Fruit fly (Drosophila melanogaster) whole organism, embryonic: ENCODE data around the gene CG33108.

ENCODE experiments used
- Asciz ChIP-seq: fragments of 200-800 bp; sonication (Bioruptor generic); optimal IDR thresholded peaks from 2 replicates; lab custom pipeline; 2017; ENCODE audit warnings: missing biosample characterization, mild to moderate bottlenecking, missing genetic modification characterization, missing genetic modification reagents
- BEAF-32 ChIP-seq: fragments of 200-800 bp; sonication (Bioruptor generic); optimal IDR thresholded peaks from 3 replicates; lab custom pipeline; 2017; ENCODE audit warnings: missing biosample characterization, missing genetic modification characterization, mild to moderate bottlenecking, moderate library complexity, missing genetic modification reagents
- Blimp-1 ChIP-seq: fragments of 200-800 bp; sonication (Bioruptor generic); optimal IDR thresholded peaks from 3 replicates; lab custom pipeline; 2018; ENCODE audit warnings: missing biosample characterization, missing genetic modification characterization, mild to moderate bottlenecking, moderate library complexity, missing genetic modification reagents
- CG11695 ChIP-seq: fragments of 200-800 bp; sonication (Bioruptor generic); IDR thresholded peaks from 3 replicates; pipeline ENCODE4 v1.3.6; 2022; ENCODE audit warnings: missing biosample characterization, missing genetic modification characterization
- CG11696 ChIP-seq: fragments of 200-800 bp; sonication (Bioruptor generic); IDR thresholded peaks from 2 replicates; pipeline ENCODE4 v1.3.6; 2022; ENCODE audit warnings: missing biosample characterization, missing genetic modification characterization
- CG12104 ChIP-seq: fragments of 200-800 bp; sonication (Bioruptor generic); optimal IDR thresholded peaks from 3 replicates; lab custom pipeline; 2016; ENCODE audit warnings: missing biosample characterization, missing genetic modification characterization
- CG12659 ChIP-seq: fragments of 200-800 bp; sonication (Bioruptor generic); optimal IDR thresholded peaks from 3 replicates; lab custom pipeline; 2017; ENCODE audit warnings: mild to moderate bottlenecking, missing biosample characterization, missing genetic modification reagents, missing genetic modification characterization
- CG13775 ChIP-seq: fragments of 200-800 bp; sonication (Bioruptor generic); optimal IDR thresholded peaks from 3 replicates; lab custom pipeline; 2017; ENCODE audit warnings: missing biosample characterization, mild to moderate bottlenecking, missing genetic modification characterization
- CG15479 ChIP-seq: fragments of 200-800 bp; sonication (Bioruptor generic); optimal IDR thresholded peaks from 3 replicates; lab custom pipeline; 2019; ENCODE audit warnings: missing biosample characterization, mild to moderate bottlenecking, missing genetic modification characterization, moderate library complexity
- CG15514 ChIP-seq: fragments of 200-800 bp; sonication (Bioruptor generic); optimal IDR thresholded peaks from 3 replicates; lab custom pipeline; 2017; ENCODE audit warnings: missing biosample characterization, missing genetic modification characterization, mild to moderate bottlenecking, moderate library complexity, missing genetic modification reagents
- CG17568 ChIP-seq: fragments of 200-800 bp; sonication (Bioruptor generic); optimal IDR thresholded peaks from 2 replicates; lab custom pipeline; 2018; ENCODE audit warnings: missing biosample characterization, mild to moderate bottlenecking, missing genetic modification characterization, moderate library complexity
- CG2129 ChIP-seq: fragments of 200-800 bp; sonication (Bioruptor generic); IDR thresholded peaks from 2 replicates; pipeline ENCODE4 v1.3.6; 2022; ENCODE audit warnings: missing biosample characterization, missing genetic modification characterization; ENCODE audit not compliant: partially characterized antibody
- CG31365 ChIP-seq: fragments of 200-800 bp; sonication (Bioruptor generic); optimal IDR thresholded peaks from 2 replicates; lab custom pipeline; 2018; ENCODE audit warnings: missing biosample characterization, mild to moderate bottlenecking, missing genetic modification characterization
- CG4404 ChIP-seq: fragments of 200-800 bp; sonication (Bioruptor generic); IDR thresholded peaks from 2 replicates; pipeline ENCODE4 v1.3.6; 2022; ENCODE audit warnings: missing biosample characterization, missing genetic modification characterization
- CG4820 ChIP-seq: fragments of 200-800 bp; sonication (Bioruptor generic); optimal IDR thresholded peaks from 3 replicates; lab custom pipeline; 2016; ENCODE audit warnings: missing biosample characterization, missing genetic modification characterization
- CG9215 ChIP-seq: fragments of 200-800 bp; sonication (Bioruptor generic); IDR thresholded peaks from 2 replicates; pipeline ENCODE4 v1.3.6; 2022; ENCODE audit warnings: missing biosample characterization, missing genetic modification characterization
- CkIIα-i1 ChIP-seq: fragments of 200-800 bp; sonication (Bioruptor generic); IDR thresholded peaks from 2 replicates; pipeline ENCODE4 v1.3.6; 2022; ENCODE audit warnings: missing biosample characterization, missing genetic modification characterization
- Dad ChIP-seq: fragments of 200-800 bp; sonication (Bioruptor generic); optimal IDR thresholded peaks from 3 replicates; lab custom pipeline; 2016; ENCODE audit warnings: missing biosample characterization, missing genetic modification characterization
- Doc3 ChIP-seq: fragments of 200-800 bp; sonication (Bioruptor generic); IDR thresholded peaks from 3 replicates; pipeline ENCODE4 v1.3.6; 2022; ENCODE audit warnings: missing biosample characterization, missing genetic modification characterization; ENCODE audit not compliant: partially characterized antibody
- ERR ChIP-seq: fragments of 200-800 bp; sonication (Bioruptor generic); optimal IDR thresholded peaks from 2 replicates; lab custom pipeline; 2016; ENCODE audit warnings: missing biosample characterization, missing genetic modification characterization
- Eip74EF ChIP-seq, 2 experiments: fragments of 200-800 bp in 1 of 2; fragments of >200 bp in 1 of 2; sonication (Bioruptor generic) in 1 of 2; optimal IDR thresholded peaks; 2 replicates each; lab custom pipeline; 2017 to 2019; ENCODE audit warnings: missing biosample characterization in 2 of 2, missing genetic modification characterization in 2 of 2, mild to moderate bottlenecking in 1 of 2, moderate library complexity in 1 of 2
- Gsc ChIP-seq: fragments of 200-800 bp; sonication (Bioruptor generic); IDR thresholded peaks from 2 replicates; pipeline ENCODE4 v1.3.6; 2022; ENCODE audit warnings: missing biosample characterization, missing genetic modification characterization
- Lhr ChIP-seq: fragments of 200-800 bp; sonication (Bioruptor generic); optimal IDR thresholded peaks from 3 replicates; lab custom pipeline; 2017; ENCODE audit warnings: mild to moderate bottlenecking, missing biosample characterization, missing genetic modification reagents, missing genetic modification characterization
- Opbp ChIP-seq: fragments of 200-800 bp; sonication (Bioruptor generic); IDR thresholded peaks from 3 replicates; pipeline ENCODE4 v1.3.6; 2022; ENCODE audit warnings: missing biosample characterization, missing genetic modification characterization; ENCODE audit not compliant: partially characterized antibody
- Optix ChIP-seq: fragments of 200-800 bp; sonication (Bioruptor generic); IDR thresholded peaks from 3 replicates; pipeline ENCODE4 v1.3.6; 2022; ENCODE audit warnings: missing biosample characterization, missing genetic modification characterization
- Side ChIP-seq: fragments of 200-800 bp; sonication (Bioruptor generic); optimal IDR thresholded peaks from 2 replicates; lab custom pipeline; 2016; ENCODE audit warnings: missing biosample characterization, missing genetic modification characterization
- Tbp ChIP-seq: fragments of >200 bp; optimal IDR thresholded peaks from 2 replicates; lab custom pipeline; 2018; ENCODE audit warnings: missing biosample characterization, missing genetic modification characterization
- ap ChIP-seq: fragments of 200-800 bp; sonication (Bioruptor generic); IDR thresholded peaks from 2 replicates; pipeline ENCODE4 v1.3.6; 2022; ENCODE audit warnings: missing biosample characterization, missing genetic modification characterization
- crol ChIP-seq: fragments of 200-800 bp; sonication (Bioruptor generic); IDR thresholded peaks from 2 replicates; pipeline ENCODE4 v1.3.6; 2022; ENCODE audit warnings: missing biosample characterization, missing genetic modification characterization
- emc ChIP-seq: fragments of 200-800 bp; sonication (Bioruptor generic); optimal IDR thresholded peaks from 2 replicates; lab custom pipeline; 2016; ENCODE audit warnings: missing biosample characterization, missing genetic modification characterization
- ftz-f1 ChIP-seq: fragments of 200-800 bp; sonication (Bioruptor generic); optimal IDR thresholded peaks from 2 replicates; lab custom pipeline; 2016; ENCODE audit warnings: missing biosample characterization, missing genetic modification characterization
- hkb ChIP-seq, 2 experiments: fragments of 200-800 bp in 1 of 2; fragments of >200 bp in 1 of 2; sonication (Bioruptor generic) in 1 of 2; IDR thresholded peaks in 1 of 2; optimal IDR thresholded peaks in 1 of 2; 2 replicates each; pipeline versions ENCODE4 v1.3.6 to Lab custom; 2017 to 2022; ENCODE audit warnings: missing biosample characterization in 1 of 2, missing genetic modification characterization in 1 of 2
- hth ChIP-seq: fragments of >200 bp; optimal IDR thresholded peaks from 2 replicates; lab custom pipeline; 2017; ENCODE audit warnings: inconsistent platforms
- kah ChIP-seq: fragments of 200-800 bp; sonication (Bioruptor generic); optimal IDR thresholded peaks from 2 replicates; lab custom pipeline; 2018; ENCODE audit warnings: missing biosample characterization, mild to moderate bottlenecking, missing genetic modification characterization
- lilli ChIP-seq: fragments of 200-800 bp; sonication (Bioruptor generic); optimal IDR thresholded peaks from 3 replicates; lab custom pipeline; 2016; ENCODE audit warnings: missing biosample characterization, missing genetic modification characterization
- nau ChIP-seq: fragments of 200-800 bp; sonication (Bioruptor generic); optimal IDR thresholded peaks from 3 replicates; lab custom pipeline; 2017; ENCODE audit warnings: missing biosample characterization, mild to moderate bottlenecking, missing genetic modification characterization, missing genetic modification reagents
- nom ChIP-seq: fragments of 200-800 bp; sonication (Bioruptor generic); optimal IDR thresholded peaks from 2 replicates; lab custom pipeline; 2017; ENCODE audit warnings: missing biosample characterization, missing genetic modification characterization, mild to moderate bottlenecking, moderate library complexity, missing genetic modification reagents
- p53 ChIP-seq: fragments of 200-800 bp; sonication (Bioruptor generic); optimal IDR thresholded peaks from 2 replicates; lab custom pipeline; 2016; ENCODE audit warnings: missing biosample characterization, missing genetic modification characterization
- sc ChIP-seq, 3 experiments: fragments of >200 bp in 2 of 3; fragments of 200-800 bp in 1 of 3; sonication (Bioruptor generic) in 1 of 3; optimal IDR thresholded peaks; 2 replicates in 2 of 3; 3 replicates in 1 of 3; lab custom pipeline; 2017; ENCODE audit warnings: mild to moderate bottlenecking in 1 of 3, missing biosample characterization in 1 of 3, missing genetic modification characterization in 1 of 3, missing genetic modification reagents in 1 of 3
- sd ChIP-seq: fragments of 200-800 bp; sonication (Bioruptor generic); optimal IDR thresholded peaks from 3 replicates; lab custom pipeline; 2018; ENCODE audit warnings: missing biosample characterization, mild to moderate bottlenecking, missing genetic modification characterization, moderate library complexity
- shn ChIP-seq: fragments of 200-800 bp; sonication (Bioruptor generic); optimal IDR thresholded peaks from 3 replicates; lab custom pipeline; 2016; ENCODE audit warnings: missing biosample characterization, missing genetic modification characterization
- sna ChIP-seq: fragments of 200-800 bp; sonication (Bioruptor generic); IDR thresholded peaks from 2 replicates; pipeline ENCODE4 v1.3.6; 2022; ENCODE audit warnings: missing biosample characterization, missing genetic modification characterization; ENCODE audit not compliant: partially characterized antibody
- sqz ChIP-seq: fragments of 200-800 bp; sonication (Bioruptor generic); optimal IDR thresholded peaks from 3 replicates; lab custom pipeline; 2018; ENCODE audit warnings: missing biosample characterization, mild to moderate bottlenecking, missing genetic modification characterization
- ssp ChIP-seq: fragments of 200-800 bp; sonication (Bioruptor generic); IDR thresholded peaks from 2 replicates; pipeline ENCODE4 v1.3.6; 2022; ENCODE audit warnings: missing biosample characterization, missing genetic modification characterization
- zen2 ChIP-seq: fragments of 200-800 bp; sonication (Bioruptor generic); IDR thresholded peaks from 3 replicates; pipeline ENCODE4 v1.3.6; 2022; ENCODE audit warnings: missing biosample characterization, missing genetic modification characterization; ENCODE audit not compliant: partially characterized antibody
- zfh1 ChIP-seq: fragments of 200-800 bp; sonication (Bioruptor generic); IDR thresholded peaks from 3 replicates; pipeline ENCODE4 v1.3.6; 2022; ENCODE audit warnings: missing biosample characterization, missing genetic modification characterization
- zfh2 ChIP-seq: fragments of 200-800 bp; sonication (Bioruptor generic); optimal IDR thresholded peaks from 2 replicates; lab custom pipeline; 2016; ENCODE audit warnings: missing biosample characterization, missing genetic modification characterization

The CG33108 gene

DNA sequence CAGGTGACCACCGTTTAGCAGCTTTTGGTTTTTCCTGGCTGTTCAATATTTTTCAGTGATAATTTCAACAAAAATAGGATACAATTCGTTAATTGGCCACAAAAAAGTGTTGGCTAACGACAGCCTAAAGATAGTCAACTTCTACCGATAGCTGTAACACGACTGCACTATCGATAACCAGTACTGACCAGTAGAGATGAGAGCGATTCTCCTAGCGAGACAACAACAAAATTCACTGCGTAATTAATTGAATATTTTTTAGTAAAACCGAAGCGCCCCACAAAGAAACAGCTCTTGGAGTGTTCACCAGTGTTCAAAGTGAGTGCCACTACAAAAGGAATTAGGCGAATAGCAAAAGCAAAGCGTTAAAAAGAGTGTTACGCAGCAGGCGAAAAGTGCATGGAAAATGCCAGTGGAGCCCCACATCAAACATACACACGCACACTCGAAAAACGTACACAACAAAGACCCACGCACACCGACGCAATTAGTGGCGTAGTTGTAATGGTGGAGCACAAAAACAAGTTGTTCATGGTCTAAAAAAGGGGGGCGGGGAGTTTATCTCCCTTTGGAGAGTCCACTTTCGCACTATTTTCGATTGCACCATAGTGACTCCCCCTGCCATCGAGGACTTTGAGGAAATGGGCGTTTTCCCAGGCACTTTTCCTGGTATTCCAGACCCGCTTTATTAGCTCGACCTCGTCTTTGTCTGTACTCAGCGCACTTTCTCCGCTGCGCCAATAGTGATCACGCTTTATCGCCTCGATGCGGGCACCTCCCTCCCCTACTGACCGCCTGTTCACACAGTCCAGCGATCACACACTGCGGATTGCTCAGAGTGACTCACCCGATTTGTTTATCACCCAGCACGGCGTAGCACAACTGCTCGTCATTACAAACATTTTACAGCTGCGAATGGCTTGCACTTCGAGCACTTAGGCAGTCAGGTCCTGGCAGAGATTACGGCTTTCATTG is 2.3 kb upstream of the CG33108 start, which contains the start of the genes Epp and Rab7 (continued):
- no peak for TF ChIP-seq Optix (GFP tag; lab: Robert Waterston, UW)
- TF ChIP-seq CG15479 (GFP tag; lab: Kevin White, UChicago): no peak
- peak; percentile 36 for TF ChIP-seq Dad (GFP tag; lab: Kevin White, UChicago)
- peak; percentile 43 for TF ChIP-seq shn
- no peak for TF ChIP-seq hkb (optimal IDR thresholded peaks at IDR 0.05; lab: Kevin White, UChicago)
- no peak for TF ChIP-seq hkb (GFP tag; IDR thresholded peaks at IDR 0.05; lab: Robert Waterston, UW)
- no peak for TF ChIP-seq CG31365 (tag; lab: Kevin White, UChicago)
- no peak for TF ChIP-seq CG11695
- TF ChIP-seq hth (lab: Kevin White, UChicago): no peak
- TF ChIP-seq Asciz (GFP tag; lab: Kevin White, UChicago): no peak
- peak; percentile 90 for TF ChIP-seq nom (GFP tag; lab: Kevin White, UChicago)
- no peak for TF ChIP-seq Eip74EF (GFP tag; optimal IDR thresholded peaks at IDR 0.05; lab: Kevin White, UChicago)
- TF ChIP-seq Opbp (GFP tag; lab: Robert Waterston, UW): peak; percentile 95
- no peak for TF ChIP-seq ap
- TF ChIP-seq ssp (GFP tag; lab: Robert Waterston, UW): no peak
- TF ChIP-seq Gsc (GFP tag; lab: Robert Waterston, UW): no peak
- TF ChIP-seq sna (GFP tag; lab: Robert Waterston, UW): peak; percentile 80
- TF ChIP-seq ftz-f1 (GFP tag; lab: Kevin White, UChicago): no peak
- no peak for TF ChIP-seq CG4820 (GFP tag; lab: Kevin White, UChicago)
- peak; percentile 92 for TF ChIP-seq sd (tag; lab: Kevin White, UChicago)
- peak; percentile 0 for TF ChIP-seq Side (GFP tag; lab: Kevin White, UChicago)
- TF ChIP-seq CG17568: no peak
- no peak for TF ChIP-seq sqz (GFP tag; lab: Kevin White, UChicago)
- peak; percentile 64 for TF ChIP-seq CG2129 (GFP tag; lab: Robert Waterston, UW)
- peak; percentile 94 for TF ChIP-seq zen2
- no peak for TF ChIP-seq CG9215 (GFP tag; lab: Robert Waterston, UW)
- TF ChIP-seq BEAF-32 (GFP tag; lab: Kevin White, UChicago): peak; percentile 94
- TF ChIP-seq nau (GFP tag; lab: Kevin White, UChicago): peak; percentile 45
- peak; percentile 67 for TF ChIP-seq lilli (GFP tag; lab: Kevin White, UChicago)
- peak; percentile 2 for TF ChIP-seq Lhr (GFP tag; lab: Kevin White, UChicago)
- peak; percentile 53 for TF ChIP-seq Blimp-1
- TF ChIP-seq crol (GFP tag; lab: Robert Waterston, UW): peak; percentile 66
- TF ChIP-seq sc (optimal IDR thresholded peaks at IDR 0.05; lab: Kevin White, UChicago): no peak
- TF ChIP-seq sc (GFP tag; optimal IDR thresholded peaks at IDR 0.05; lab: Kevin White, UChicago): no peak
- 0 out of 3 replicates have a peak, but pooled peaks have one; percentile 37 for TF ChIP-seq zfh1 (GFP tag; lab: Robert Waterston, UW)
- peak; percentile 45 for TF ChIP-seq ERR
- peak; percentile 75 for TF ChIP-seq CG12659
- no peak for TF ChIP-seq CG11696
- no peak for TF ChIP-seq Tbp
- no peak for TF ChIP-seq CG13775
- TF ChIP-seq p53 (GFP tag; lab: Kevin White, UChicago): peak; percentile 32
- TF ChIP-seq Doc3 (GFP tag; lab: Robert Waterston, UW): peak; percentile 84
- no peak for TF ChIP-seq CG12104 (GFP tag; lab: Kevin White, UChicago)
- no peak for TF ChIP-seq CG4404 (GFP tag; lab: Robert Waterston, UW)
- TF ChIP-seq kah: no peak
- peak; percentile 66 for TF ChIP-seq CG15514 (GFP tag; lab: Kevin White, UChicago)
- TF ChIP-seq zfh2: peak; percentile 70
- TF ChIP-seq emc (GFP tag; lab: Kevin White, UChicago): no peak
- no peak for TF ChIP-seq CkIIα-i1
